Fruit fly (Drosophila melanogaster) whole organism, embryonic: ENCODE measurements around the gene kat-60L1.
A peak's percentile ranks its signal among the peaks of the same experiment; 100 is the strongest.

Experiments
- BEAF-32 ChIP-seq: fragments of 200-800 bp; sonication (Bioruptor generic); optimal IDR thresholded peaks from 3 replicates; lab custom pipeline; 2017; ENCODE audit warnings: missing biosample characterization, missing genetic modification characterization, mild to moderate bottlenecking, moderate library complexity, missing genetic modification reagents
- Bgb ChIP-seq: fragments of 200-800 bp; sonication (Bioruptor generic); IDR thresholded peaks from 2 replicates; pipeline ENCODE4 v1.3.6; 2022; ENCODE audit warnings: missing biosample characterization, missing genetic modification characterization; ENCODE audit not compliant: partially characterized antibody
- CG11247 ChIP-seq: fragments of 200-800 bp; sonication (Bioruptor generic); IDR thresholded peaks from 2 replicates; pipeline ENCODE4 v1.3.6; 2022; ENCODE audit warnings: missing biosample characterization, missing genetic modification characterization
- CG11398 ChIP-seq: fragments of 200-800 bp; sonication (Bioruptor generic); optimal IDR thresholded peaks from 2 replicates; lab custom pipeline; 2016; ENCODE audit warnings: missing biosample characterization, missing genetic modification characterization
- CG12236 ChIP-seq: fragments of 200-800 bp; sonication (Bioruptor generic); optimal IDR thresholded peaks from 2 replicates; lab custom pipeline; 2016; ENCODE audit warnings: missing biosample characterization, missing genetic modification characterization
- CG12744 ChIP-seq: fragments of 200-800 bp; sonication (Bioruptor generic); optimal IDR thresholded peaks from 2 replicates; lab custom pipeline; 2016; ENCODE audit warnings: missing biosample characterization, missing genetic modification characterization
- CG1529 ChIP-seq: fragments of 200-800 bp; sonication (Bioruptor generic); optimal IDR thresholded peaks from 3 replicates; lab custom pipeline; 2018; ENCODE audit warnings: missing biosample characterization, missing genetic modification characterization
- CG1792 ChIP-seq: fragments of 200-800 bp; sonication (Bioruptor generic); optimal IDR thresholded peaks from 2 replicates; lab custom pipeline; 2016; ENCODE audit warnings: missing biosample characterization, missing genetic modification characterization
- CG2678 ChIP-seq: fragments of 200-800 bp; sonication (Bioruptor generic); optimal IDR thresholded peaks from 3 replicates; lab custom pipeline; 2019; ENCODE audit warnings: missing biosample characterization, mild to moderate bottlenecking, missing genetic modification characterization, moderate library complexity
- CG30403 ChIP-seq: fragments of 200-800 bp; sonication (Bioruptor generic); optimal IDR thresholded peaks from 3 replicates; lab custom pipeline; 2016; ENCODE audit warnings: missing biosample characterization, missing genetic modification characterization
- CG32772 ChIP-seq: fragments of 200-800 bp; sonication (Bioruptor generic); IDR thresholded peaks from 2 replicates; pipeline ENCODE4 v1.3.6; 2022; ENCODE audit warnings: missing biosample characterization, missing genetic modification characterization
- CG6175 ChIP-seq: fragments of 200-800 bp; sonication (Bioruptor generic); IDR thresholded peaks from 3 replicates; pipeline ENCODE4 v1.3.6; 2022; ENCODE audit warnings: missing biosample characterization, missing genetic modification characterization
- CG7839 ChIP-seq: fragments of 200-800 bp; sonication (Bioruptor generic); optimal IDR thresholded peaks from 3 replicates; lab custom pipeline; 2018; ENCODE audit warnings: missing biosample characterization, mild to moderate bottlenecking, missing genetic modification characterization, moderate library complexity
- CG9215 ChIP-seq: fragments of 200-800 bp; sonication (Bioruptor generic); IDR thresholded peaks from 2 replicates; pipeline ENCODE4 v1.3.6; 2022; ENCODE audit warnings: missing biosample characterization, missing genetic modification characterization
- CG9817 ChIP-seq: fragments of 200-800 bp; sonication (Bioruptor generic); optimal IDR thresholded peaks from 2 replicates; lab custom pipeline; 2018; ENCODE audit warnings: missing biosample characterization, mild to moderate bottlenecking, missing genetic modification characterization, moderate library complexity
- D19B ChIP-seq: fragments of 200-800 bp; sonication (Bioruptor generic); optimal IDR thresholded peaks from 2 replicates; lab custom pipeline; 2017; ENCODE audit warnings: missing biosample characterization, mild to moderate bottlenecking, missing genetic modification characterization
- Doc2 ChIP-seq: fragments of 200-800 bp; sonication (Bioruptor generic); IDR thresholded peaks from 2 replicates; pipeline ENCODE4 v1.3.6; 2022; ENCODE audit warnings: missing biosample characterization, missing genetic modification characterization
- HHEX ChIP-seq: fragments of 200-800 bp; sonication (Bioruptor generic); optimal IDR thresholded peaks from 3 replicates; lab custom pipeline; 2017; ENCODE audit warnings: missing biosample characterization, mild to moderate bottlenecking, missing genetic modification characterization, missing genetic modification reagents
- Hand ChIP-seq: fragments of 200-800 bp; sonication (Bioruptor generic); optimal IDR thresholded peaks from 2 replicates; lab custom pipeline; 2017; ENCODE audit warnings: mild to moderate bottlenecking, missing biosample characterization, missing genetic modification reagents, missing genetic modification characterization
- Hey ChIP-seq: fragments of 200-800 bp; sonication (Bioruptor generic); optimal IDR thresholded peaks from 3 replicates; lab custom pipeline; 2018; ENCODE audit warnings: missing biosample characterization, mild to moderate bottlenecking, missing genetic modification characterization
- Hmx ChIP-seq: fragments of 200-800 bp; sonication (Bioruptor generic); optimal IDR thresholded peaks from 2 replicates; lab custom pipeline; 2016; ENCODE audit warnings: missing biosample characterization, missing genetic modification characterization
- Jarid2 ChIP-seq: fragments of 200-800 bp; sonication (Bioruptor generic); optimal IDR thresholded peaks from 3 replicates; lab custom pipeline; 2017; ENCODE audit warnings: mild to moderate bottlenecking, missing biosample characterization, missing genetic modification reagents, missing genetic modification characterization
- MBD-R2 ChIP-seq: fragments of 200-800 bp; sonication (Bioruptor generic); IDR thresholded peaks from 2 replicates; pipeline ENCODE4 v1.3.6; 2022; ENCODE audit warnings: missing biosample characterization, missing genetic modification characterization
- Max ChIP-seq: fragments of 200-800 bp; sonication (Bioruptor generic); optimal IDR thresholded peaks from 2 replicates; lab custom pipeline; 2016; ENCODE audit warnings: missing biosample characterization, mild to moderate bottlenecking, missing genetic modification characterization
- Meics ChIP-seq: fragments of 200-800 bp; sonication (Bioruptor generic); optimal IDR thresholded peaks from 2 replicates; lab custom pipeline; 2017; ENCODE audit warnings: missing biosample characterization, mild to moderate bottlenecking, missing genetic modification characterization
- Myb ChIP-seq: fragments of 200-800 bp; sonication (Bioruptor generic); optimal IDR thresholded peaks from 2 replicates; lab custom pipeline; 2016; ENCODE audit warnings: missing biosample characterization, missing genetic modification characterization
- Oaz ChIP-seq: fragments of 200-800 bp; sonication (Bioruptor generic); IDR thresholded peaks from 2 replicates; pipeline ENCODE4 v1.3.6; 2022; ENCODE audit warnings: missing biosample characterization, missing genetic modification characterization
- Side ChIP-seq: fragments of 200-800 bp; sonication (Bioruptor generic); optimal IDR thresholded peaks from 2 replicates; lab custom pipeline; 2016; ENCODE audit warnings: missing biosample characterization, missing genetic modification characterization
- Spps ChIP-seq: fragments of 200-800 bp; sonication (Bioruptor generic); optimal IDR thresholded peaks from 2 replicates; lab custom pipeline; 2018; ENCODE audit warnings: missing biosample characterization, mild to moderate bottlenecking, missing genetic modification characterization
- ab ChIP-seq: fragments of 200-800 bp; sonication (Bioruptor generic); optimal IDR thresholded peaks from 2 replicates; lab custom pipeline; 2016; ENCODE audit warnings: missing biosample characterization, missing genetic modification characterization
- ash1 ChIP-seq: fragments of 200-800 bp; sonication (Bioruptor generic); optimal IDR thresholded peaks from 2 replicates; lab custom pipeline; 2018; ENCODE audit warnings: missing biosample characterization, mild to moderate bottlenecking, missing genetic modification characterization
- crol ChIP-seq: fragments of 200-800 bp; sonication (Bioruptor generic); IDR thresholded peaks from 2 replicates; pipeline ENCODE4 v1.3.6; 2022; ENCODE audit warnings: missing biosample characterization, missing genetic modification characterization
- disco-r ChIP-seq: fragments of 200-800 bp; sonication (Bioruptor generic); optimal IDR thresholded peaks from 2 replicates; lab custom pipeline; 2016; ENCODE audit warnings: missing biosample characterization, missing genetic modification characterization
- dmrt11E ChIP-seq: fragments of 200-800 bp; sonication (Bioruptor generic); optimal IDR thresholded peaks from 3 replicates; lab custom pipeline; 2018; ENCODE audit warnings: missing biosample characterization, mild to moderate bottlenecking, missing genetic modification characterization, moderate library complexity
- dmrt99B ChIP-seq: fragments of 200-800 bp; sonication (Bioruptor generic); optimal IDR thresholded peaks from 2 replicates; lab custom pipeline; 2018; ENCODE audit warnings: missing biosample characterization, mild to moderate bottlenecking, missing genetic modification characterization, moderate library complexity
- eve ChIP-seq, 2 experiments: fragments of >200 bp; optimal IDR thresholded peaks; 2 replicates each; lab custom pipeline; 2017; ENCODE audit warnings: missing biosample characterization in 2 of 2, missing genetic modification characterization in 2 of 2
- gsb ChIP-seq: fragments of 200-800 bp; sonication (Bioruptor generic); IDR thresholded peaks from 2 replicates; pipeline ENCODE4 v1.3.6; 2022; ENCODE audit warnings: missing biosample characterization, missing genetic modification characterization
- ind ChIP-seq: fragments of 200-800 bp; sonication (Bioruptor generic); optimal IDR thresholded peaks from 3 replicates; lab custom pipeline; 2016; ENCODE audit warnings: missing biosample characterization, missing genetic modification characterization
- jing ChIP-seq: fragments of 200-800 bp; sonication (Bioruptor generic); optimal IDR thresholded peaks from 2 replicates; lab custom pipeline; 2018; ENCODE audit warnings: missing biosample characterization, mild to moderate bottlenecking, missing genetic modification characterization
- klu ChIP-seq: fragments of 200-800 bp; sonication (Bioruptor generic); IDR thresholded peaks from 2 replicates; pipeline ENCODE4 v1.3.6; 2022; ENCODE audit warnings: missing biosample characterization, missing genetic modification characterization
- lmd ChIP-seq: fragments of 200-800 bp; sonication (Bioruptor generic); IDR thresholded peaks from 2 replicates; pipeline ENCODE4 v1.3.6; 2022; ENCODE audit warnings: missing biosample characterization, missing genetic modification characterization
- salm ChIP-seq: fragments of 200-800 bp; sonication (Bioruptor generic); optimal IDR thresholded peaks from 2 replicates; lab custom pipeline; 2018; ENCODE audit warnings: missing biosample characterization, mild to moderate bottlenecking, missing genetic modification characterization
- sc ChIP-seq, 3 experiments: fragments of >200 bp in 2 of 3; fragments of 200-800 bp in 1 of 3; sonication (Bioruptor generic) in 1 of 3; optimal IDR thresholded peaks; 2 replicates in 2 of 3; 3 replicates in 1 of 3; lab custom pipeline; 2017; ENCODE audit warnings: mild to moderate bottlenecking in 1 of 3, missing biosample characterization in 1 of 3, missing genetic modification characterization in 1 of 3, missing genetic modification reagents in 1 of 3
- so ChIP-seq: fragments of 200-800 bp; sonication (Bioruptor generic); IDR thresholded peaks from 3 replicates; pipeline ENCODE4 v1.3.6; 2022; ENCODE audit warnings: missing biosample characterization, missing genetic modification characterization
- tin ChIP-seq: fragments of 200-800 bp; sonication (Bioruptor generic); optimal IDR thresholded peaks from 3 replicates; lab custom pipeline; 2016; ENCODE audit warnings: missing biosample characterization, missing genetic modification characterization
- tll ChIP-seq, 2 experiments: fragments of 200-800 bp in 1 of 2; fragments of >200 bp in 1 of 2; sonication (Bioruptor generic) in 1 of 2; optimal IDR thresholded peaks; 2 replicates each; lab custom pipeline; 2017 to 2019; ENCODE audit warnings: missing biosample characterization in 2 of 2, missing genetic modification characterization in 2 of 2, mild to moderate bottlenecking in 1 of 2, moderate library complexity in 1 of 2
- ttk ChIP-seq: fragments of 200-800 bp; sonication (Bioruptor generic); IDR thresholded peaks from 2 replicates; pipeline ENCODE4 v2.1.2; 2022; ENCODE audit warnings: missing biosample characterization, missing genetic modification characterization
- zen ChIP-seq: fragments of 200-800 bp; sonication (Bioruptor generic); optimal IDR thresholded peaks from 3 replicates; lab custom pipeline; 2018; ENCODE audit warnings: missing biosample characterization, mild to moderate bottlenecking, missing genetic modification characterization, moderate library complexity

kat-60L1 gene

dm6 chr3R:5742278-5743196 lies 39.0 kb upstream of the kat-60L1 start, which contains the start of the genes Sym and Madm (continued):
- TF ChIP-seq CG6175 = no peak
- no peak for TF ChIP-seq CG11247 (GFP tag; lab: Robert Waterston, UW)
- TF ChIP-seq zen (tag; lab: Kevin White, UChicago) = peak; percentile 50
- TF ChIP-seq Hmx (GFP tag; lab: Kevin White, UChicago) = peak; percentile 18
- TF ChIP-seq dmrt11E (tag; lab: Kevin White, UChicago) = peak; percentile 43
- no peak for TF ChIP-seq CG1792 (GFP tag; lab: Kevin White, UChicago)
- peak; percentile 53 for TF ChIP-seq Myb
- no peak for TF ChIP-seq Oaz
- TF ChIP-seq CG32772 (GFP tag; lab: Robert Waterston, UW) = 0 out of 2 replicates have a peak, but pooled peaks have one; percentile 20
- peak; percentile 58; the same call in 1 of the 2 replicates for TF ChIP-seq MBD-R2 (GFP tag; lab: Robert Waterston, UW)
- peak; percentile 33 for TF ChIP-seq CG9817 (tag; lab: Kevin White, UChicago)
- no peak for TF ChIP-seq CG7839 (tag; lab: Kevin White, UChicago)
- TF ChIP-seq Max (GFP tag; lab: Kevin White, UChicago) = peak; percentile 70
- TF ChIP-seq dmrt99B (tag; lab: Kevin White, UChicago) = no peak
- no peak for TF ChIP-seq Hey (tag; lab: Kevin White, UChicago)
- no peak for TF ChIP-seq Jarid2 (GFP tag; lab: Kevin White, UChicago)
- TF ChIP-seq Meics = peak; percentile 48
- no peak for TF ChIP-seq ttk (GFP tag; lab: Robert Waterston, UW)
- TF ChIP-seq lmd (GFP tag; lab: Robert Waterston, UW) = peak; percentile 24; the same call in 1 of the 2 replicates
- peak; percentile 30 for TF ChIP-seq CG12744 (GFP tag; lab: Kevin White, UChicago)
- no peak for TF ChIP-seq eve (GFP tag; optimal IDR thresholded peaks at IDR 0.05; lab: Kevin White, UChicago)
- TF ChIP-seq Doc2 (GFP tag; lab: Robert Waterston, UW) = no peak
- peak; percentile 28 for TF ChIP-seq CG11398 (GFP tag; lab: Kevin White, UChicago)
- peak; percentile 78 for TF ChIP-seq Bgb (GFP tag; lab: Robert Waterston, UW)
- TF ChIP-seq disco-r (GFP tag; lab: Kevin White, UChicago) = no peak
- no peak for TF ChIP-seq ash1
- TF ChIP-seq tll (GFP tag; optimal IDR thresholded peaks at IDR 0.05; lab: Kevin White, UChicago) = peak in 1 of 2 experiments; percentile 39
- TF ChIP-seq CG30403 (GFP tag; lab: Kevin White, UChicago) = peak; percentile 65
- no peak for TF ChIP-seq CG12236 (GFP tag; lab: Kevin White, UChicago)
- TF ChIP-seq HHEX (GFP tag; lab: Kevin White, UChicago) = no peak
- no peak for TF ChIP-seq sc (optimal IDR thresholded peaks at IDR 0.05; lab: Kevin White, UChicago)
- TF ChIP-seq sc (GFP tag; optimal IDR thresholded peaks at IDR 0.05; lab: Kevin White, UChicago) = no peak
- peak; percentile 4 for TF ChIP-seq D19B (GFP tag; lab: Kevin White, UChicago)
- no peak for TF ChIP-seq CG2678 (tag; lab: Kevin White, UChicago)
- no peak for TF ChIP-seq gsb (GFP tag; lab: Robert Waterston, UW)
- 0 out of 3 replicates have a peak, but pooled peaks have one; percentile 47 for TF ChIP-seq so
- TF ChIP-seq klu = peak; percentile 77; the same call in 1 of the 2 replicates
- peak; percentile 95 for TF ChIP-seq BEAF-32 (GFP tag; lab: Kevin White, UChicago)
- peak; percentile 45 for TF ChIP-seq ind (GFP tag; lab: Kevin White, UChicago)
- TF ChIP-seq jing (GFP tag; lab: Kevin White, UChicago) = no peak
- TF ChIP-seq tin (GFP tag; lab: Kevin White, UChicago) = peak; percentile 40
- no peak for TF ChIP-seq ab (GFP tag; lab: Kevin White, UChicago)
- TF ChIP-seq Hand (GFP tag; lab: Kevin White, UChicago) = no peak
- peak; percentile 5 for TF ChIP-seq Side (GFP tag; lab: Kevin White, UChicago)
- no peak for TF ChIP-seq CG1529 (GFP tag; lab: Kevin White, UChicago)
- TF ChIP-seq Spps (tag; lab: Kevin White, UChicago) = no peak
- peak; percentile 99 for TF ChIP-seq crol
- no peak for TF ChIP-seq salm
- TF ChIP-seq CG9215 (GFP tag; lab: Robert Waterston, UW) = no peak; the same call in none of the 2 replicates
